Fruit fly (Drosophila melanogaster): ENCODE measurements around the gene Rh7.

Rh7 gene

DNA sequence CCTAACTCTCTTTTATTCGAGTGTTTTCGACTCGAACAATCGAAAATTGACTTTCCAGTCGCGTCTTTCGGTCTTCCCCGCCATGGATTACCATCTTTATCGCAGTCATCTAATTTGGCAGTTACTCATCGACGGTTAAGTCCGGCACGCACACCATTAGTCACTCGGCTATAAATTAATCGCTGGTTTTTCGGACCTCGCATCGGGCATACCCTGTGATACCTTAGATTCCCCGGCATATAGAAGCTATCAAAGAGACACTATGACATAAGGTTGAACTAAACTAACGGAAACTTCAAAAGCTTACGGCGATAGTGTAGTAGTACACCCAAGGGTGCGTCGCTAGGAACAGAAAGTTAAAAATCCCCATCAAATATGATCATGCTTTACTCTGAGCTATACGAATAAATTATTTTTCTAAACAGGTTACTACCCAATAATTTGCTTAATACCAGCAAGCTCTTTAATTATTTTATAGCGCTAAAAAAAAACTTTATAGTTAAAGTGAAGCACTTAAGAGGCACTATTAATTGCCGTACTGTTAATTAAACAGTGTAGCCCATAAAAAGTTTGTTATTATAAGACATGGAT lies 3.7 kb upstream of the Rh7 start:
- TF ChIP-seq CG9817 (tag; optimal IDR thresholded peaks at IDR 0.05) (no peak), Taf1 (GFP tag; IDR thresholded peaks at IDR 0.05) (no peak), lola (GFP tag; optimal IDR thresholded peaks at IDR 0.05) (no peak), CG12769 (tag; optimal IDR thresholded peaks at IDR 0.05) (peak; percentile 52), CG7839 (tag; optimal IDR thresholded peaks at IDR 0.05) (peak; percentile 3), slbo (GFP tag; IDR thresholded peaks at IDR 0.05) (peak; percentile 50), ab (GFP tag; optimal IDR thresholded peaks at IDR 0.05) (no peak), CG15269 (tag; optimal IDR thresholded peaks at IDR 0.05) (peak; percentile 10), row (GFP tag; IDR thresholded peaks at IDR 0.05) (peak; percentile 50; the same call in 2 of the 3 replicates), Med (GFP tag) (peak; percentile 67), abd-A (tag; optimal IDR thresholded peaks at IDR 0.05) (no peak), Nf-YA (GFP tag; IDR thresholded peaks at IDR 0.05) (no peak), CG2678 (tag; optimal IDR thresholded peaks at IDR 0.05) (peak; percentile 10), mam (GFP tag; optimal IDR thresholded peaks at IDR 0.05) (peak; percentile 4), HLH4C (GFP tag; IDR thresholded peaks at IDR 0.05; ENCODE audit: partially characterized antibody) (no peak), dysf (GFP tag; IDR thresholded peaks at IDR 0.05) (0 out of 3 replicates have a peak, but pooled peaks have one; percentile 4), nmo (GFP tag; optimal IDR thresholded peaks at IDR 0.05) (peak; percentile 4), Hmr (GFP tag; optimal IDR thresholded peaks at IDR 0.05) (peak; percentile 7), Ada2b (GFP tag; IDR thresholded peaks at IDR 0.05) (0 out of 2 replicates have a peak, but pooled peaks have one; percentile 11), hb (GFP tag; IDR thresholded peaks at IDR 0.05; ENCODE audit: partially characterized antibody) (no peak), Gug (GFP tag; IDR thresholded peaks at IDR 0.05) (peak; percentile 31; the same call in 1 of the 4 replicates), ac (GFP tag; optimal IDR thresholded peaks at IDR 0.05) (no peak), B-H2 (GFP tag; optimal IDR thresholded peaks at IDR 0.05) (no peak), yki (optimal IDR thresholded peaks at IDR 0.05) (no peak), gem (tag; optimal IDR thresholded peaks at IDR 0.05) (peak; percentile 2), bcd (GFP tag; optimal IDR thresholded peaks at IDR 0.05) (peak; percentile 13), Doc3 (GFP tag; IDR thresholded peaks at IDR 0.05; ENCODE audit: partially characterized antibody) (no peak), Rfx (GFP tag; IDR thresholded peaks at IDR 0.05) (peak; percentile 67), lmd (GFP tag; IDR thresholded peaks at IDR 0.05) (peak; percentile 25; the same call in 1 of the 2 replicates), CG11504 (tag; optimal IDR thresholded peaks at IDR 0.05) (peak; percentile 38), dmrt99B (tag; optimal IDR thresholded peaks at IDR 0.05) (peak; percentile 41), esg (GFP tag; conservative IDR thresholded peaks at IDR 0.05) (0 out of 2 replicates have a peak, but pooled peaks have one; percentile 13), CG1603 (tag; optimal IDR thresholded peaks at IDR 0.05) (peak; percentile 10), chinmo (GFP tag; IDR thresholded peaks at IDR 0.05; ENCODE audit: partially characterized antibody) (no peak), Oli (tag; optimal IDR thresholded peaks at IDR 0.05) (no peak), al (GFP tag; IDR thresholded peaks at IDR 0.05) (0 out of 2 replicates have a peak, but pooled peaks have one; percentile 29), CG3281 (GFP tag; optimal IDR thresholded peaks at IDR 0.05) (peak; percentile 46), Optix (GFP tag; IDR thresholded peaks at IDR 0.05) (no peak), ci (GFP tag; IDR thresholded peaks at IDR 0.05) (peak; percentile 43; the same call in 1 of the 3 replicates), CG14014 (GFP tag; IDR thresholded peaks at IDR 0.05) (peak; percentile 25; the same call in 1 of the 2 replicates), D (optimal IDR thresholded peaks at IDR 0.05) (no peak), D (GFP tag; optimal IDR thresholded peaks at IDR 0.05) (no peak), CG18599 (GFP tag; optimal IDR thresholded peaks at IDR 0.05) (peak; percentile 51), Hr51 (GFP tag; optimal IDR thresholded peaks at IDR 0.05) (peak in 1 of 2 experiments; percentile 23), caup (GFP tag; optimal IDR thresholded peaks at IDR 0.05; ENCODE audit: severe bottlenecking) (peak; percentile 9), danr (GFP tag; IDR thresholded peaks at IDR 0.05) (no peak), CG2120 (GFP tag; optimal IDR thresholded peaks at IDR 0.05) (peak; percentile 44), CG13296 (GFP tag; optimal IDR thresholded peaks at IDR 0.05) (no peak), CG6272 (GFP tag; IDR thresholded peaks at IDR 0.05) (no peak)

All from whole organism, embryonic.